Fruit fly (Drosophila melanogaster) whole organism, adult: Measurements from ENCODE around the gene AOX4.

Source experiments
- CG12768 ChIP-seq: fragments of 200-800 bp; sonication (Bioruptor generic); optimal IDR thresholded peaks from 2 replicates; lab custom pipeline; 2017; ENCODE audit warnings: missing biosample characterization, missing genetic modification characterization, mild to moderate bottlenecking, moderate library complexity, missing genetic modification reagents
- CG14711 ChIP-seq: fragments of 200-800 bp; sonication (Bioruptor generic); optimal IDR thresholded peaks from 2 replicates; lab custom pipeline; 2018; ENCODE audit warnings: missing biosample characterization, mild to moderate bottlenecking, missing genetic modification characterization, moderate library complexity
- CG33017 ChIP-seq: fragments of 200-800 bp; sonication (Bioruptor generic); optimal IDR thresholded peaks from 2 replicates; lab custom pipeline; 2018; ENCODE audit warnings: missing biosample characterization, mild to moderate bottlenecking, missing genetic modification characterization, moderate library complexity
- CG7045 ChIP-seq: fragments of 200-800 bp; sonication (Bioruptor generic); optimal IDR thresholded peaks from 2 replicates; lab custom pipeline; 2017; ENCODE audit warnings: missing biosample characterization, mild to moderate bottlenecking, missing genetic modification characterization
- CG7101 ChIP-seq: fragments of 200-800 bp; sonication (Bioruptor generic); optimal IDR thresholded peaks from 2 replicates; lab custom pipeline; 2018; ENCODE audit warnings: missing biosample characterization, mild to moderate bottlenecking, missing genetic modification characterization, moderate library complexity
- Crg-1 ChIP-seq: fragments of 200-800 bp; sonication (Bioruptor generic); optimal IDR thresholded peaks from 2 replicates; lab custom pipeline; 2016; ENCODE audit warnings: missing biosample characterization, missing genetic modification characterization
- Hr96 ChIP-seq: fragments of 200-800 bp; sonication (Bioruptor generic); optimal IDR thresholded peaks from 2 replicates; lab custom pipeline; 2016; ENCODE audit warnings: missing biosample characterization, missing genetic modification characterization
- Mnt ChIP-seq: fragments of 200-800 bp; sonication (Bioruptor generic); optimal IDR thresholded peaks from 2 replicates; lab custom pipeline; 2016; ENCODE audit warnings: missing biosample characterization, mild to moderate bottlenecking, missing genetic modification characterization
- kay ChIP-seq: fragments of 200-800 bp; sonication (Bioruptor generic); peaks from one replicate; lab custom pipeline; 2016; ENCODE audit warnings: missing biosample characterization, missing genetic modification characterization, borderline replicate concordance
- ovo ChIP-seq: fragments of 200-800 bp; sonication (Bioruptor generic); optimal IDR thresholded peaks from 2 replicates; lab custom pipeline; 2016; ENCODE audit warnings: missing biosample characterization, missing genetic modification characterization
- pad ChIP-seq: fragments of 200-800 bp; sonication (Bioruptor generic); optimal IDR thresholded peaks from 3 replicates; lab custom pipeline; 2017; ENCODE audit warnings: missing biosample characterization, missing genetic modification characterization, mild to moderate bottlenecking, moderate library complexity, missing genetic modification reagents
- tj ChIP-seq: fragments of 200-800 bp; sonication (Bioruptor generic); optimal IDR thresholded peaks from 3 replicates; lab custom pipeline; 2017; ENCODE audit warnings: missing biosample characterization, mild to moderate bottlenecking, missing genetic modification characterization, moderate library complexity
- toe ChIP-seq: fragments of 200-800 bp; sonication (Bioruptor generic); optimal IDR thresholded peaks from 2 replicates; lab custom pipeline; 2016; ENCODE audit warnings: missing biosample characterization, missing genetic modification characterization

DNA sequence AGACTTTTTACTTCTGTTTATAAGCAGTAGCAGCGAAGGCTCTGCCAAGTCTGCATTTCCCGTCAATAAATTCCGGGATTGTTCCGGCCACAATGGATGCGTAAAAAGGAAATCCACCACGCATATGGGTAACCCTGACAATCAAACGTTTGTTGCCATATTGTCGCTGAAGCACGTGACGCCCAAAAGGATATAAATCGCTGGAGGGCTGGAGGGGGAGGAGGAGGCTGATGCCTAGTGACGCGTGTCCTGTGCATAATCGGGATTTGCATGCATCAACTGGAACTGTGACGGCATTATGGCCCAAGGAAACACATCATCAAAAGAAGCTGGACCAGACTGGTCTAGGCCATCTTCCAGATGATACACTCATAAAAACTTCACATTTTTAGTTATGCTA lies 39.4 kb downstream of the AOX4 start:
- no peak for TF ChIP-seq kay
- no peak for TF ChIP-seq CG12768 (GFP tag; lab: Kevin White, UChicago)
- no peak for TF ChIP-seq Hr96 (GFP tag; lab: Kevin White, UChicago)
- TF ChIP-seq Crg-1 (GFP tag; lab: Kevin White, UChicago): no peak
- TF ChIP-seq CG33017: no peak
- no peak for TF ChIP-seq pad
- no peak for TF ChIP-seq ovo (GFP tag; lab: Kevin White, UChicago)
- no peak for TF ChIP-seq tj
- no peak for TF ChIP-seq Mnt (GFP tag; lab: Kevin White, UChicago)
- no peak for TF ChIP-seq CG14711
- TF ChIP-seq toe (GFP tag; lab: Kevin White, UChicago): no peak
- no peak for TF ChIP-seq CG7045 (GFP tag; lab: Kevin White, UChicago)
- no peak for TF ChIP-seq CG7101 (tag; lab: Kevin White, UChicago)
